Fruit fly (Drosophila melanogaster) whole organism, embryonic: Measurements from ENCODE around the gene dsd.

Source experiments
- Atf-2 ChIP-seq: fragments of 200-800 bp; sonication (Bioruptor generic); optimal IDR thresholded peaks from 2 replicates; lab custom pipeline; 2016; ENCODE audit warnings: missing biosample characterization, missing genetic modification characterization
- Atf3 ChIP-seq: fragments of 200-800 bp; sonication (Bioruptor generic); optimal IDR thresholded peaks from 3 replicates; lab custom pipeline; 2016; ENCODE audit warnings: missing biosample characterization, missing genetic modification characterization
- CG10654 ChIP-seq: fragments of 200-800 bp; sonication (Bioruptor generic); optimal IDR thresholded peaks from 2 replicates; lab custom pipeline; 2016; ENCODE audit warnings: missing biosample characterization, missing genetic modification characterization
- CG11093 ChIP-seq: fragments of 200-800 bp; sonication (Bioruptor generic); IDR thresholded peaks from 3 replicates; pipeline ENCODE4 v1.3.6; 2022; ENCODE audit warnings: missing biosample characterization, missing genetic modification characterization
- CG12219 ChIP-seq: fragments of 200-800 bp; sonication (Bioruptor generic); optimal IDR thresholded peaks from 3 replicates; lab custom pipeline; 2018; ENCODE audit warnings: missing biosample characterization, mild to moderate bottlenecking, missing genetic modification characterization
- CG17359 ChIP-seq: fragments of 200-800 bp; sonication (Bioruptor generic); optimal IDR thresholded peaks from 3 replicates; lab custom pipeline; 2018; ENCODE audit warnings: missing biosample characterization, mild to moderate bottlenecking, missing genetic modification characterization, moderate library complexity
- CG17361 ChIP-seq: fragments of 200-800 bp; sonication (Bioruptor generic); IDR thresholded peaks from 3 replicates; pipeline ENCODE4 v1.3.6; 2022; ENCODE audit warnings: missing biosample characterization, missing genetic modification characterization
- CG17568 ChIP-seq: fragments of 200-800 bp; sonication (Bioruptor generic); optimal IDR thresholded peaks from 2 replicates; lab custom pipeline; 2018; ENCODE audit warnings: missing biosample characterization, mild to moderate bottlenecking, missing genetic modification characterization, moderate library complexity
- CG17829 ChIP-seq: fragments of 200-800 bp; optimal IDR thresholded peaks from 2 replicates; lab custom pipeline; 2019; ENCODE audit warnings: missing biosample characterization, mild to moderate bottlenecking, missing genetic modification characterization, moderate library complexity
- CG18011 ChIP-seq: fragments of 200-800 bp; sonication (Bioruptor generic); optimal IDR thresholded peaks from 2 replicates; lab custom pipeline; 2017; ENCODE audit warnings: missing biosample characterization, missing genetic modification characterization, mild to moderate bottlenecking, moderate library complexity, missing genotype
- CG30403 ChIP-seq: fragments of 200-800 bp; sonication (Bioruptor generic); optimal IDR thresholded peaks from 3 replicates; lab custom pipeline; 2016; ENCODE audit warnings: missing biosample characterization, missing genetic modification characterization
- CG31224 ChIP-seq: fragments of 200-800 bp; sonication (Bioruptor generic); IDR thresholded peaks from 2 replicates; pipeline ENCODE4 v1.3.6; 2022; ENCODE audit warnings: missing biosample characterization, missing genetic modification characterization
- CG31441 ChIP-seq: fragments of 200-800 bp; sonication (Bioruptor generic); IDR thresholded peaks from 2 replicates; pipeline ENCODE4 v1.3.6; 2022; ENCODE audit warnings: missing biosample characterization, missing genetic modification characterization
- CG32767 ChIP-seq: fragments of 200-800 bp; sonication (Bioruptor generic); IDR thresholded peaks from 2 replicates; pipeline ENCODE4 v1.3.6; 2022; ENCODE audit warnings: missing biosample characterization, missing genetic modification characterization
- CG33213 ChIP-seq: fragments of 200-800 bp; sonication (Bioruptor generic); optimal IDR thresholded peaks from 3 replicates; lab custom pipeline; 2016; ENCODE audit warnings: missing biosample characterization, missing genetic modification characterization
- CG33557 ChIP-seq: fragments of 200-800 bp; sonication (Bioruptor generic); optimal IDR thresholded peaks from 2 replicates; lab custom pipeline; 2019; ENCODE audit warnings: missing biosample characterization, mild to moderate bottlenecking, missing genetic modification characterization, moderate library complexity
- CG3407 ChIP-seq: fragments of 200-800 bp; sonication (Bioruptor generic); optimal IDR thresholded peaks from 2 replicates; lab custom pipeline; 2018; ENCODE audit warnings: missing biosample characterization, mild to moderate bottlenecking, missing genetic modification characterization
- CG6254 ChIP-seq: fragments of 200-800 bp; sonication (Bioruptor generic); optimal IDR thresholded peaks from 3 replicates; lab custom pipeline; 2017; ENCODE audit warnings: mild to moderate bottlenecking, missing biosample characterization, missing genetic modification reagents, missing genetic modification characterization
- CG6765 ChIP-seq: fragments of 200-800 bp; sonication (Bioruptor generic); optimal IDR thresholded peaks from 3 replicates; lab custom pipeline; 2017; ENCODE audit warnings: missing biosample characterization, mild to moderate bottlenecking, missing genetic modification characterization
- CG7963 ChIP-seq: fragments of 200-800 bp; sonication (Bioruptor generic); IDR thresholded peaks from 3 replicates; pipeline ENCODE4 v1.3.6; 2022; ENCODE audit warnings: missing biosample characterization, missing genetic modification characterization; ENCODE audit not compliant: partially characterized antibody
- CG8089 ChIP-seq: fragments of 200-800 bp; sonication (Bioruptor generic); optimal IDR thresholded peaks from 3 replicates; lab custom pipeline; 2016; ENCODE audit warnings: missing biosample characterization, missing genetic modification characterization
- CG8765 ChIP-seq: fragments of 200-800 bp; sonication (Bioruptor generic); IDR thresholded peaks from 2 replicates; pipeline ENCODE4 v1.3.6; 2022; ENCODE audit warnings: missing biosample characterization, missing genetic modification characterization
- CTCF ChIP-seq: fragments of 200-800 bp; sonication (Bioruptor generic); optimal IDR thresholded peaks from 2 replicates; lab custom pipeline; 2017; ENCODE audit warnings: missing biosample characterization, mild to moderate bottlenecking, missing genetic modification characterization, moderate library complexity
- Dbx ChIP-seq: fragments of 200-800 bp; sonication (Bioruptor generic); IDR thresholded peaks from 3 replicates; pipeline ENCODE4 v1.3.6; 2022; ENCODE audit warnings: missing biosample characterization, missing genetic modification characterization
- Dll ChIP-seq: fragments of 200-800 bp; sonication (Bioruptor generic); IDR thresholded peaks from 4 replicates; pipeline ENCODE4 v1.3.6; 2022; ENCODE audit warnings: missing biosample characterization, missing genetic modification characterization; ENCODE audit not compliant: partially characterized antibody
- Doc2 ChIP-seq: fragments of 200-800 bp; sonication (Bioruptor generic); IDR thresholded peaks from 2 replicates; pipeline ENCODE4 v1.3.6; 2022; ENCODE audit warnings: missing biosample characterization, missing genetic modification characterization
- Dp ChIP-seq: fragments of 200-800 bp; sonication (Bioruptor generic); optimal IDR thresholded peaks from 2 replicates; lab custom pipeline; 2018; ENCODE audit warnings: missing biosample characterization, mild to moderate bottlenecking, missing genetic modification characterization, moderate library complexity
- Elba2 ChIP-seq: fragments of 200-800 bp; sonication (Bioruptor generic); optimal IDR thresholded peaks from 3 replicates; lab custom pipeline; 2016; ENCODE audit warnings: missing biosample characterization, missing genetic modification characterization
- Hmx ChIP-seq: fragments of 200-800 bp; sonication (Bioruptor generic); optimal IDR thresholded peaks from 2 replicates; lab custom pipeline; 2016; ENCODE audit warnings: missing biosample characterization, missing genetic modification characterization
- Lpt ChIP-seq: fragments of >200 bp; optimal IDR thresholded peaks from 2 replicates; lab custom pipeline; 2018; ENCODE audit warnings: missing biosample characterization, missing genetic modification characterization
- MTF-1 ChIP-seq: fragments of 200-800 bp; sonication (Bioruptor generic); optimal IDR thresholded peaks from 2 replicates; lab custom pipeline; 2018; ENCODE audit warnings: missing biosample characterization, mild to moderate bottlenecking, missing genetic modification characterization, borderline replicate concordance
- Mes4 ChIP-seq: fragments of 200-800 bp; sonication (Bioruptor generic); optimal IDR thresholded peaks from 2 replicates; lab custom pipeline; 2016; ENCODE audit warnings: missing biosample characterization, missing genetic modification characterization
- Nf-YB ChIP-seq: fragments of 200-800 bp; sonication (Bioruptor generic); optimal IDR thresholded peaks from 3 replicates; lab custom pipeline; 2019; ENCODE audit warnings: missing biosample characterization, mild to moderate bottlenecking, missing genetic modification characterization, moderate library complexity
- bowl ChIP-seq: fragments of 200-800 bp; sonication (Bioruptor generic); IDR thresholded peaks from 2 replicates; pipeline ENCODE4 v1.3.6; 2022; ENCODE audit warnings: missing biosample characterization, missing genetic modification characterization
- corto ChIP-seq: fragments of 200-800 bp; sonication (Bioruptor generic); optimal IDR thresholded peaks from 2 replicates; lab custom pipeline; 2016; ENCODE audit warnings: missing biosample characterization, mild to moderate bottlenecking, missing genetic modification characterization, moderate library complexity
- emc ChIP-seq: fragments of 200-800 bp; sonication (Bioruptor generic); optimal IDR thresholded peaks from 2 replicates; lab custom pipeline; 2016; ENCODE audit warnings: missing biosample characterization, missing genetic modification characterization
- eyg ChIP-seq: fragments of 200-800 bp; sonication (Bioruptor generic); optimal IDR thresholded peaks from 3 replicates; lab custom pipeline; 2016; ENCODE audit warnings: missing biosample characterization, missing genetic modification characterization
- ftz-f1 ChIP-seq: fragments of 200-800 bp; sonication (Bioruptor generic); optimal IDR thresholded peaks from 2 replicates; lab custom pipeline; 2016; ENCODE audit warnings: missing biosample characterization, missing genetic modification characterization
- gce ChIP-seq: fragments of 200-800 bp; sonication (Bioruptor generic); IDR thresholded peaks from 3 replicates; pipeline ENCODE4 v1.3.6; 2022; ENCODE audit warnings: missing biosample characterization, missing genetic modification characterization
- gfzf ChIP-seq: fragments of 200-800 bp; sonication (Bioruptor generic); optimal IDR thresholded peaks from 2 replicates; lab custom pipeline; 2016; ENCODE audit warnings: missing biosample characterization, mild to moderate bottlenecking, missing genetic modification characterization, moderate library complexity
- ham ChIP-seq: fragments of 200-800 bp; sonication (Bioruptor generic); IDR thresholded peaks from 2 replicates; pipeline ENCODE4 v1.3.6; 2022; ENCODE audit warnings: missing biosample characterization, missing genetic modification characterization
- ind ChIP-seq: fragments of 200-800 bp; sonication (Bioruptor generic); optimal IDR thresholded peaks from 3 replicates; lab custom pipeline; 2016; ENCODE audit warnings: missing biosample characterization, missing genetic modification characterization
- knrl ChIP-seq: fragments of 200-800 bp; sonication (Bioruptor generic); IDR thresholded peaks from 3 replicates; pipeline ENCODE4 v1.3.6; 2022; ENCODE audit warnings: missing biosample characterization, missing genetic modification characterization; ENCODE audit not compliant: partially characterized antibody
- luna ChIP-seq: fragments of 200-800 bp; sonication (Bioruptor generic); optimal IDR thresholded peaks from 2 replicates; lab custom pipeline; 2016; ENCODE audit warnings: missing biosample characterization, missing genetic modification characterization
- ro ChIP-seq: fragments of 200-800 bp; sonication (Bioruptor generic); IDR thresholded peaks from 2 replicates; pipeline ENCODE4 v1.3.6; 2022; ENCODE audit warnings: missing biosample characterization, missing genetic modification characterization
- sens ChIP-seq: fragments of 200-800 bp; sonication (Bioruptor generic); peaks from one replicate; lab custom pipeline; 2016; ENCODE audit warnings: missing biosample characterization, missing genetic modification characterization
- sisA ChIP-seq: fragments of 200-800 bp; sonication (Bioruptor generic); IDR thresholded peaks from 2 replicates; pipeline ENCODE4 v1.3.6; 2022; ENCODE audit warnings: missing biosample characterization, missing genetic modification characterization
- slbo ChIP-seq: fragments of 200-800 bp; sonication (Bioruptor generic); IDR thresholded peaks from 2 replicates; pipeline ENCODE4 v1.3.6; 2022; ENCODE audit warnings: missing biosample characterization, missing genetic modification characterization
- tap ChIP-seq: fragments of 200-800 bp; optimal IDR thresholded peaks from 3 replicates; lab custom pipeline; 2019; ENCODE audit warnings: missing biosample characterization, mild to moderate bottlenecking, missing genetic modification characterization, moderate library complexity
- tna ChIP-seq: fragments of 200-800 bp; sonication (Bioruptor generic); IDR thresholded peaks from 2 replicates; pipeline ENCODE4 v1.3.6; 2022; ENCODE audit warnings: missing biosample characterization, missing genetic modification characterization; ENCODE audit not compliant: partially characterized antibody
- wdn ChIP-seq: fragments of 200-800 bp; sonication (Bioruptor generic); IDR thresholded peaks from 2 replicates; pipeline ENCODE4 v1.3.6; 2022; ENCODE audit warnings: missing biosample characterization, missing genetic modification characterization
- zen ChIP-seq: fragments of 200-800 bp; sonication (Bioruptor generic); optimal IDR thresholded peaks from 3 replicates; lab custom pipeline; 2018; ENCODE audit warnings: missing biosample characterization, mild to moderate bottlenecking, missing genetic modification characterization, moderate library complexity

Gene dsd

DNA sequence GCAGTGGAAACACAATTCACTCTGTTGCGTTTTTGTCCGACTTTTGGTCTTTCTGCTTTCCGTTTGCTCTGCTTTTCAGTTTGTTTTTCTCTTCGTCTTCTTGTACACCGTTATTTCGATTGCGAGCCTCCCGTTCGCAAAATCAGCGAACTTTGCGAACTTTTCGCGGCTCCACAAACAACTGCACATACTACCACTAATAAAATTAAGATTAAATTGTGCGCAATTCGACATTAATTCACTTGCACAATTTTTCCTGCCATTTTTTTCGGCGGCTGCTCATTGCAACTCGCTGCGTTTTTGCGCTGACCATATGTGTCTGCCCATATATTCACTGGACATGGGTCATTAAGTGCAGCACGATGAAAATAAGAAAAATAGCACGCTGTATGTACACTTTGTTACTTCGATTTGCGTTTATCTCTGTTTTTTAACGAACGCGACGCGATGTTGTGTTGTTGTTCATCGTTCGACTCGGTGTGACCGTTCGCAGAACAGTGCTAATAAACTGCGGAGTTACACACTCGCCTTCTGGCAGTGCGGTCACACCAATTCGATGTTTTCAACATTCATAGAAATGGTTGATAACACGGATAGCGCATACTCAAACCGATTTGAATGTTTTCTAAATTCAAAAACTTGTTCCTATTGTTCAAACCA is 48.4 kb downstream of the dsd start, which contains the start of gene Klp98A (continued):
- peak; percentile 41 for TF ChIP-seq MTF-1 (GFP tag; lab: Kevin White, UChicago)
- peak; percentile 58 for TF ChIP-seq Dp (GFP tag; lab: Kevin White, UChicago)
- TF ChIP-seq CG30403 (GFP tag; lab: Kevin White, UChicago) = no peak
- TF ChIP-seq slbo (GFP tag; lab: Robert Waterston, UW) = no peak
- TF ChIP-seq Hmx = no peak
- no peak for TF ChIP-seq Mes4
- no peak for TF ChIP-seq Doc2 (GFP tag; lab: Robert Waterston, UW)
- TF ChIP-seq luna = no peak
- no peak for TF ChIP-seq Nf-YB (GFP tag; lab: Kevin White, UChicago)
- TF ChIP-seq wdn (GFP tag; lab: Robert Waterston, UW) = no peak
- TF ChIP-seq CG32767 (GFP tag; lab: Robert Waterston, UW) = peak; percentile 39; the same call in 1 of the 2 replicates
- no peak for TF ChIP-seq CG11093
- TF ChIP-seq CG17359 (tag; lab: Kevin White, UChicago) = no peak
- no peak for TF ChIP-seq Atf-2 (GFP tag; lab: Kevin White, UChicago)
- peak; percentile 48 for TF ChIP-seq Elba2 (GFP tag; lab: Kevin White, UChicago)
- peak; percentile 59 for TF ChIP-seq CG18011 (GFP tag; lab: Kevin White, UChicago)
- no peak for TF ChIP-seq CG6254 (GFP tag; lab: Kevin White, UChicago)
- no peak for TF ChIP-seq Atf3 (GFP tag; lab: Kevin White, UChicago)
- no peak for TF ChIP-seq CG6765 (GFP tag; lab: Kevin White, UChicago)
- no peak for TF ChIP-seq emc (GFP tag; lab: Kevin White, UChicago)
- no peak for TF ChIP-seq gce (GFP tag; lab: Robert Waterston, UW)
- TF ChIP-seq tap = no peak
- no peak for TF ChIP-seq CG33557
- TF ChIP-seq sisA = no peak
- TF ChIP-seq CG12219 (GFP tag; lab: Kevin White, UChicago) = no peak
- TF ChIP-seq ind (GFP tag; lab: Kevin White, UChicago) = no peak
- TF ChIP-seq CG10654 = no peak
- TF ChIP-seq ftz-f1 (GFP tag; lab: Kevin White, UChicago) = peak; percentile 6
- TF ChIP-seq zen (tag; lab: Kevin White, UChicago) = peak; percentile 54
- TF ChIP-seq CG7963 (GFP tag; lab: Robert Waterston, UW) = no peak
- no peak for TF ChIP-seq CG17361 (GFP tag; lab: Robert Waterston, UW)
- no peak for TF ChIP-seq Lpt
- TF ChIP-seq Dbx (GFP tag; lab: Robert Waterston, UW) = 0 out of 3 replicates have a peak, but pooled peaks have one; percentile 6
- TF ChIP-seq bowl (GFP tag; lab: Robert Waterston, UW) = no peak
- TF ChIP-seq gfzf (GFP tag; lab: Kevin White, UChicago) = peak; percentile 99
- no peak for TF ChIP-seq ro (GFP tag; lab: Robert Waterston, UW)
- TF ChIP-seq CG8089 (GFP tag; lab: Kevin White, UChicago) = no peak
- TF ChIP-seq CG33213 (GFP tag; lab: Kevin White, UChicago) = peak; percentile 81
- no peak for TF ChIP-seq CG31224 (GFP tag; lab: Robert Waterston, UW)
- TF ChIP-seq CTCF (GFP tag; lab: Kevin White, UChicago) = peak; percentile 69
- no peak for TF ChIP-seq CG8765 (GFP tag; lab: Robert Waterston, UW)
- no peak for TF ChIP-seq CG17568 (GFP tag; lab: Kevin White, UChicago)
- no peak for TF ChIP-seq corto (GFP tag; lab: Kevin White, UChicago)
- peak; percentile 36; the same call in 1 of the 3 replicates for TF ChIP-seq knrl (GFP tag; lab: Robert Waterston, UW)
- TF ChIP-seq ham (GFP tag; lab: Robert Waterston, UW) = no peak
- TF ChIP-seq tna (GFP tag; lab: Robert Waterston, UW) = no peak; the same call in 1 of the 2 replicates
- peak; percentile 82 for TF ChIP-seq sens (GFP tag; lab: Kevin White, UChicago)
- TF ChIP-seq CG31441 = no peak
- TF ChIP-seq CG17829 = peak; percentile 54
- TF ChIP-seq CG3407 (GFP tag; lab: Kevin White, UChicago) = no peak
- no peak for TF ChIP-seq Dll (GFP tag; lab: Robert Waterston, UW)
- TF ChIP-seq eyg (GFP tag; lab: Kevin White, UChicago) = no peak
